Fruit fly (Drosophila melanogaster) whole organism, adult: ENCODE measurements around the gene Cat.

ENCODE experiments used
- CG1620 ChIP-seq: fragments of 200-800 bp; sonication (Bioruptor generic); optimal IDR thresholded peaks from 2 replicates; lab custom pipeline; 2016; ENCODE audit warnings: missing biosample characterization, missing genetic modification characterization
- CG33017 ChIP-seq: fragments of 200-800 bp; sonication (Bioruptor generic); optimal IDR thresholded peaks from 2 replicates; lab custom pipeline; 2018; ENCODE audit warnings: missing biosample characterization, mild to moderate bottlenecking, missing genetic modification characterization, moderate library complexity
- cnc ChIP-seq, 2 experiments: fragments of >200 bp; optimal IDR thresholded peaks; 2 replicates each; lab custom pipeline; 2017
- kay ChIP-seq: fragments of 200-800 bp; sonication (Bioruptor generic); peaks from one replicate; lab custom pipeline; 2016; ENCODE audit warnings: missing biosample characterization, missing genetic modification characterization, borderline replicate concordance

DNA sequence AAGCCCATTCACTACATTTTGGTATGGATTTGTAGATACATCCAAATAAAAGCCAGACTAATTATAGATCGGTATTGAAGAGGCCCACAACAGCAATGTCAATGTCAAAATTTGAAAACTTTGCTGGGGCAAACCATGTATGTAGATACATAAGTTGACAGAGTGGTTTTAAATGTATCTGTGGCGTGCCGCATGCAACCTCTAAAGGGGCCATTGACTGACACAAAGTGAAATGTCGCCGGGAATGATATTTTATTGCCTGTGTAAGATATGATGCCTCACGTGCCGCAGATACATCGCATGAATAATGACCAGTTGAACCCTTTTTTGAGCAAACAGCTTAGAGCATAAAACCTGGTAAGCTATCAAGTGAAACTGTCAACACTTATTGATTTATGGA lies 10.3 kb downstream of the Cat start:
- TF ChIP-seq CG33017 (no peak), cnc (optimal IDR thresholded peaks at IDR 0.05; lab: Kevin White, UChicago) (no peak), kay (GFP tag; lab: Kevin White, UChicago) (no peak), CG1620 (GFP tag; lab: Kevin White, UChicago) (no peak)
